Worm (Caenorhabditis elegans): ENCODE results near the gene R08C7.8.

DNA sequence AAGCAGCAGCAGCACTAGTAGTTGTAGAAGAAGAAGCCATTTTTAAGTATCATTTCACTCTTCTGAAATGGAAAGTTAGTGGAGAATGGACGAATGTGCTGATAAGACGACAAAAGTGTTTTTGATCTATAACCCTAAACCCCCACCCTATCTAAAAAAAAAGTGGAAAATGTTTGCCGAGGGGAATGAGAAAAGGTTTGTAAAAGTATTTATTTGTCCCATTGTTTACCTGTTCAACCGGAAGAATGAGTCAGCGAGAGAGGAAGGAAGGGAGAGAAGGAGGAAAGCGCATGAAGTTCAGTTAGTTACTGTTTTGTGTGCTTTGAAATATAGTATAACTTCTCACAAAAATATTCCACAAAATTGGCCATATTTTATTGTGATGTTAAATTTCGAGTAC, 37.2 kb downstream of the R08C7.8 start:
- TF ChIP-seq tbx-11 (GFP tag; IDR thresholded peaks at IDR 0.05) = no peak
- TF ChIP-seq ama-1 (optimal IDR thresholded peaks at IDR 0.05) = no peak
- no peak for TF ChIP-seq scrt-1 (GFP tag; IDR thresholded peaks at IDR 0.05)
- no peak for TF ChIP-seq hnd-1 (tag; optimal IDR thresholded peaks at IDR 0.05)
- no peak for TF ChIP-seq hmg-4 (GFP tag; optimal IDR thresholded peaks at IDR 0.05)
- TF ChIP-seq B0310.2 (tag; optimal IDR thresholded peaks at IDR 0.05) = no peak
- TF ChIP-seq aly-1 (tag; optimal IDR thresholded peaks at IDR 0.05) = no peak
- no peak for TF ChIP-seq ets-7 (tag; optimal IDR thresholded peaks at IDR 0.05)
- no peak for TF ChIP-seq tbx-37 (GFP tag; conservative IDR thresholded peaks at IDR 0.05)

Measured in whole organism, early embryonic.